Fruit fly (Drosophila melanogaster) whole organism, embryonic: ENCODE measurements around the gene Orct2.

Experiments used
- Abd-B ChIP-seq: fragments of 200-800 bp; sonication (Bioruptor generic); optimal IDR thresholded peaks from 2 replicates; lab custom pipeline; 2018; ENCODE audit warnings: missing biosample characterization, mild to moderate bottlenecking, missing genetic modification characterization, moderate library complexity
- CG10274 ChIP-seq: fragments of 200-800 bp; sonication (Bioruptor generic); optimal IDR thresholded peaks from 3 replicates; lab custom pipeline; 2017; ENCODE audit warnings: missing biosample characterization, mild to moderate bottlenecking, missing genetic modification characterization
- CG10321 ChIP-seq: fragments of 200-800 bp; sonication (Bioruptor generic); IDR thresholded peaks from 2 replicates; pipeline ENCODE4 v1.3.6; 2022; ENCODE audit warnings: missing biosample characterization, missing genetic modification characterization
- CG10366 ChIP-seq: fragments of 200-800 bp; sonication (Bioruptor generic); IDR thresholded peaks from 2 replicates; pipeline ENCODE4 v1.3.6; 2022; ENCODE audit warnings: missing biosample characterization, missing genetic modification characterization
- CG10543 ChIP-seq: fragments of 200-800 bp; sonication (Bioruptor generic); optimal IDR thresholded peaks from 3 replicates; lab custom pipeline; 2017; ENCODE audit warnings: missing biosample characterization, mild to moderate bottlenecking, missing genetic modification characterization, moderate library complexity
- CG10565 ChIP-seq: fragments of 200-800 bp; sonication (Bioruptor generic); optimal IDR thresholded peaks from 3 replicates; lab custom pipeline; 2016; ENCODE audit warnings: missing biosample characterization, mild to moderate bottlenecking, missing genetic modification characterization
- CG11504 ChIP-seq: fragments of 200-800 bp; sonication (Bioruptor generic); optimal IDR thresholded peaks from 3 replicates; lab custom pipeline; 2019; ENCODE audit warnings: missing biosample characterization, mild to moderate bottlenecking, missing genetic modification characterization, moderate library complexity
- CG12219 ChIP-seq: fragments of 200-800 bp; sonication (Bioruptor generic); optimal IDR thresholded peaks from 3 replicates; lab custom pipeline; 2018; ENCODE audit warnings: missing biosample characterization, mild to moderate bottlenecking, missing genetic modification characterization
- CG14710 ChIP-seq: fragments of 200-800 bp; sonication (Bioruptor generic); optimal IDR thresholded peaks from 3 replicates; lab custom pipeline; 2019; ENCODE audit warnings: missing biosample characterization, mild to moderate bottlenecking, missing genetic modification characterization, moderate library complexity
- CG1792 ChIP-seq: fragments of 200-800 bp; sonication (Bioruptor generic); optimal IDR thresholded peaks from 2 replicates; lab custom pipeline; 2016; ENCODE audit warnings: missing biosample characterization, missing genetic modification characterization
- CG2116 ChIP-seq: fragments of 200-800 bp; sonication (Bioruptor generic); optimal IDR thresholded peaks from 3 replicates; lab custom pipeline; 2018; ENCODE audit warnings: missing biosample characterization, mild to moderate bottlenecking, missing genetic modification characterization
- CG30020 ChIP-seq: fragments of 200-800 bp; optimal IDR thresholded peaks from 2 replicates; lab custom pipeline; 2019; ENCODE audit warnings: missing biosample characterization, mild to moderate bottlenecking, missing genetic modification characterization, moderate library complexity
- CG31224 ChIP-seq: fragments of 200-800 bp; sonication (Bioruptor generic); IDR thresholded peaks from 2 replicates; pipeline ENCODE4 v1.3.6; 2022; ENCODE audit warnings: missing biosample characterization, missing genetic modification characterization
- CG31441 ChIP-seq: fragments of 200-800 bp; sonication (Bioruptor generic); IDR thresholded peaks from 2 replicates; pipeline ENCODE4 v1.3.6; 2022; ENCODE audit warnings: missing biosample characterization, missing genetic modification characterization
- CG32532 ChIP-seq: fragments of 200-800 bp; sonication (Bioruptor generic); IDR thresholded peaks from 2 replicates; pipeline ENCODE4 v1.3.6; 2022; ENCODE audit warnings: missing biosample characterization, missing genetic modification characterization
- CG3407 ChIP-seq: fragments of 200-800 bp; sonication (Bioruptor generic); optimal IDR thresholded peaks from 2 replicates; lab custom pipeline; 2018; ENCODE audit warnings: missing biosample characterization, mild to moderate bottlenecking, missing genetic modification characterization
- CG34224 ChIP-seq: fragments of 200-800 bp; sonication (Bioruptor generic); IDR thresholded peaks from 3 replicates; pipeline ENCODE4 v1.3.6; 2022; ENCODE audit warnings: missing biosample characterization, missing genetic modification characterization; ENCODE audit not compliant: partially characterized antibody
- CG4404 ChIP-seq: fragments of 200-800 bp; sonication (Bioruptor generic); IDR thresholded peaks from 2 replicates; pipeline ENCODE4 v1.3.6; 2022; ENCODE audit warnings: missing biosample characterization, missing genetic modification characterization
- CG4730 ChIP-seq: fragments of 200-800 bp; sonication (Bioruptor generic); IDR thresholded peaks from 2 replicates; pipeline ENCODE4 v1.3.6; 2022; ENCODE audit warnings: missing biosample characterization, missing genetic modification characterization
- CG6175 ChIP-seq: fragments of 200-800 bp; sonication (Bioruptor generic); IDR thresholded peaks from 3 replicates; pipeline ENCODE4 v1.3.6; 2022; ENCODE audit warnings: missing biosample characterization, missing genetic modification characterization
- CG6689 ChIP-seq: fragments of 200-800 bp; sonication (Bioruptor generic); IDR thresholded peaks from 2 replicates; pipeline ENCODE4 v1.3.6; 2022; ENCODE audit warnings: missing biosample characterization, missing genetic modification characterization
- CG7556 ChIP-seq: fragments of 200-800 bp; sonication (Bioruptor generic); optimal IDR thresholded peaks from 2 replicates; lab custom pipeline; 2017; ENCODE audit warnings: missing biosample characterization, mild to moderate bottlenecking, missing genetic modification characterization
- CG7839 ChIP-seq: fragments of 200-800 bp; sonication (Bioruptor generic); optimal IDR thresholded peaks from 3 replicates; lab custom pipeline; 2018; ENCODE audit warnings: missing biosample characterization, mild to moderate bottlenecking, missing genetic modification characterization, moderate library complexity
- D19A ChIP-seq: fragments of 200-800 bp; optimal IDR thresholded peaks from 3 replicates; lab custom pipeline; 2019; ENCODE audit warnings: missing biosample characterization, mild to moderate bottlenecking, missing genetic modification characterization, moderate library complexity
- Doc3 ChIP-seq: fragments of 200-800 bp; sonication (Bioruptor generic); IDR thresholded peaks from 3 replicates; pipeline ENCODE4 v1.3.6; 2022; ENCODE audit warnings: missing biosample characterization, missing genetic modification characterization; ENCODE audit not compliant: partially characterized antibody
- H15 ChIP-seq: fragments of 200-800 bp; sonication (Bioruptor generic); IDR thresholded peaks from 3 replicates; pipeline ENCODE4 v1.3.6; 2022; ENCODE audit warnings: missing biosample characterization, missing genetic modification characterization
- HLH3B ChIP-seq: fragments of 200-800 bp; sonication (Bioruptor generic); IDR thresholded peaks from 2 replicates; pipeline ENCODE4 v1.3.6; 2022; ENCODE audit warnings: missing biosample characterization, missing genetic modification characterization
- Hand ChIP-seq: fragments of 200-800 bp; sonication (Bioruptor generic); optimal IDR thresholded peaks from 2 replicates; lab custom pipeline; 2017; ENCODE audit warnings: mild to moderate bottlenecking, missing biosample characterization, missing genetic modification reagents, missing genetic modification characterization
- Hmx ChIP-seq: fragments of 200-800 bp; sonication (Bioruptor generic); optimal IDR thresholded peaks from 2 replicates; lab custom pipeline; 2016; ENCODE audit warnings: missing biosample characterization, missing genetic modification characterization
- Mrtf ChIP-seq: fragments of 200-800 bp; sonication (Bioruptor generic); IDR thresholded peaks from 3 replicates; pipeline ENCODE4 v1.3.6; 2022; ENCODE audit warnings: missing biosample characterization, missing genetic modification characterization
- Rfx ChIP-seq: fragments of 200-800 bp; sonication (Bioruptor generic); IDR thresholded peaks from 2 replicates; pipeline ENCODE4 v1.3.6; 2022; ENCODE audit warnings: missing biosample characterization, missing genetic modification characterization
- Sox100B ChIP-seq: fragments of 200-800 bp; sonication (Bioruptor generic); optimal IDR thresholded peaks from 3 replicates; lab custom pipeline; 2018; ENCODE audit warnings: missing biosample characterization, mild to moderate bottlenecking, missing genetic modification characterization
- ash1 ChIP-seq: fragments of 200-800 bp; sonication (Bioruptor generic); optimal IDR thresholded peaks from 2 replicates; lab custom pipeline; 2018; ENCODE audit warnings: missing biosample characterization, mild to moderate bottlenecking, missing genetic modification characterization
- bab2 ChIP-seq: fragments of 200-800 bp; sonication (Bioruptor generic); optimal IDR thresholded peaks from 2 replicates; lab custom pipeline; 2016; ENCODE audit warnings: missing biosample characterization, missing genetic modification characterization
- br ChIP-seq: fragments of >200 bp; optimal IDR thresholded peaks from 2 replicates; lab custom pipeline; 2017
- dan ChIP-seq: fragments of 200-800 bp; sonication (Bioruptor generic); IDR thresholded peaks from 2 replicates; pipeline ENCODE4 v1.3.6; 2022; ENCODE audit warnings: missing biosample characterization, missing genetic modification characterization
- gcm ChIP-seq: fragments of 200-800 bp; sonication (Bioruptor generic); optimal IDR thresholded peaks from 2 replicates; lab custom pipeline; 2019; ENCODE audit warnings: missing biosample characterization, mild to moderate bottlenecking, missing genetic modification characterization, moderate library complexity
- grau ChIP-seq: fragments of 200-800 bp; optimal IDR thresholded peaks from 3 replicates; lab custom pipeline; 2019; ENCODE audit warnings: missing biosample characterization, mild to moderate bottlenecking, missing genetic modification characterization, moderate library complexity
- hb ChIP-seq: fragments of 200-800 bp; sonication (Bioruptor generic); IDR thresholded peaks from 3 replicates; pipeline ENCODE4 v1.3.6; 2022; ENCODE audit warnings: missing biosample characterization, missing genetic modification characterization; ENCODE audit not compliant: partially characterized antibody
- insv ChIP-seq, 2 experiments: fragments of 200-800 bp; sonication (Bioruptor generic); optimal IDR thresholded peaks; 3 replicates each; lab custom pipeline; 2016 to 2018; ENCODE audit warnings: missing biosample characterization in 2 of 2, missing genetic modification characterization in 2 of 2
- kay ChIP-seq: fragments of 200-800 bp; sonication (Bioruptor generic); optimal IDR thresholded peaks from 2 replicates; lab custom pipeline; 2016; ENCODE audit warnings: missing biosample characterization, missing genetic modification characterization
- lbe ChIP-seq: fragments of 200-800 bp; sonication (Bioruptor generic); optimal IDR thresholded peaks from 2 replicates; lab custom pipeline; 2016; ENCODE audit warnings: missing biosample characterization, mild to moderate bottlenecking, missing genetic modification characterization
- lola ChIP-seq, 3 experiments: fragments of >200 bp in 2 of 3; fragments of 200-800 bp in 1 of 3; sonication (Bioruptor generic) in 1 of 3; optimal IDR thresholded peaks; 2 replicates each; lab custom pipeline; 2017 to 2019; ENCODE audit warnings: missing biosample characterization in 3 of 3, missing genetic modification characterization in 3 of 3, mild to moderate bottlenecking in 1 of 3, moderate library complexity in 1 of 3
- oc ChIP-seq: fragments of 200-800 bp; sonication (Bioruptor generic); optimal IDR thresholded peaks from 2 replicates; lab custom pipeline; 2018; ENCODE audit warnings: missing biosample characterization, mild to moderate bottlenecking, missing genetic modification characterization, moderate library complexity
- odd ChIP-seq: fragments of 200-800 bp; sonication (Bioruptor generic); optimal IDR thresholded peaks from 2 replicates; lab custom pipeline; 2017; ENCODE audit warnings: missing biosample characterization, mild to moderate bottlenecking, missing genetic modification characterization
- phol ChIP-seq: fragments of 200-800 bp; sonication (Bioruptor generic); optimal IDR thresholded peaks from 3 replicates; lab custom pipeline; 2018; ENCODE audit warnings: missing biosample characterization, mild to moderate bottlenecking, missing genetic modification characterization, moderate library complexity
- pita ChIP-seq: fragments of 200-800 bp; sonication (Bioruptor generic); optimal IDR thresholded peaks from 2 replicates; lab custom pipeline; 2017; ENCODE audit warnings: missing biosample characterization, mild to moderate bottlenecking, missing genetic modification characterization
- ranshi ChIP-seq: fragments of 200-800 bp; sonication (Bioruptor generic); IDR thresholded peaks from 2 replicates; pipeline ENCODE4 v1.3.6; 2022; ENCODE audit warnings: missing biosample characterization, missing genetic modification characterization
- sim ChIP-seq: fragments of 200-800 bp; sonication (Bioruptor generic); IDR thresholded peaks from 2 replicates; pipeline ENCODE4 v1.3.6; 2022; ENCODE audit warnings: missing biosample characterization, missing genetic modification characterization
- toy ChIP-seq: fragments of 200-800 bp; sonication (Bioruptor generic); IDR thresholded peaks from 2 replicates; pipeline ENCODE4 v1.3.6; 2022; ENCODE audit warnings: missing biosample characterization, missing genetic modification characterization
- unpg ChIP-seq: fragments of 200-800 bp; sonication (Bioruptor generic); optimal IDR thresholded peaks from 3 replicates; lab custom pipeline; 2018; ENCODE audit warnings: missing biosample characterization, mild to moderate bottlenecking, missing genetic modification characterization, moderate library complexity

Orct2 gene

dm6 chr3R:24252494-24252893 lies 20.3 kb upstream of the Orct2 start, which contains the start of gene beta-PheRS (continued):
- peak; percentile 0 for TF ChIP-seq CG1792 (GFP tag; lab: Kevin White, UChicago)
- no peak for TF ChIP-seq Abd-B
- no peak; the same call in 2 of the 3 replicates for TF ChIP-seq H15 (GFP tag; lab: Robert Waterston, UW)
- no peak for TF ChIP-seq CG10565 (GFP tag; lab: Kevin White, UChicago)
- peak; percentile 48; the same call in 1 of the 3 replicates for TF ChIP-seq Mrtf (GFP tag; lab: Robert Waterston, UW)
- peak; percentile 78 for TF ChIP-seq CG32532 (GFP tag; lab: Robert Waterston, UW)
- TF ChIP-seq lbe (GFP tag; lab: Kevin White, UChicago) = peak; percentile 4
- peak in 1 of 2 experiments; percentile 42 for TF ChIP-seq insv (GFP tag; optimal IDR thresholded peaks at IDR 0.05; lab: Kevin White, UChicago)
- TF ChIP-seq gcm (GFP tag; lab: Kevin White, UChicago) = no peak
- TF ChIP-seq D19A (tag; lab: Kevin White, UChicago) = no peak
- TF ChIP-seq dan (GFP tag; lab: Robert Waterston, UW) = no peak
- TF ChIP-seq HLH3B (GFP tag; lab: Robert Waterston, UW) = peak; percentile 42; the same call in 1 of the 2 replicates
- TF ChIP-seq phol = peak; percentile 68
- TF ChIP-seq oc (tag; lab: Kevin White, UChicago) = no peak
- TF ChIP-seq CG12219 (GFP tag; lab: Kevin White, UChicago) = no peak
- TF ChIP-seq CG2116 (GFP tag; lab: Kevin White, UChicago) = peak; percentile 49
- peak; percentile 44 for TF ChIP-seq bab2 (GFP tag; lab: Kevin White, UChicago)
- TF ChIP-seq Rfx = peak; percentile 86
- TF ChIP-seq CG10543 = no peak
- TF ChIP-seq br (lab: Kevin White, UChicago) = no peak
- no peak for TF ChIP-seq grau (tag; lab: Kevin White, UChicago)
- no peak for TF ChIP-seq CG4730 (GFP tag; lab: Robert Waterston, UW)
- peak; percentile 19; the same call in 1 of the 2 replicates for TF ChIP-seq CG10321 (GFP tag; lab: Robert Waterston, UW)
- TF ChIP-seq CG31224 = no peak
- peak; percentile 97 for TF ChIP-seq ranshi (GFP tag; lab: Robert Waterston, UW)
- TF ChIP-seq CG34224 (GFP tag; lab: Robert Waterston, UW) = peak; percentile 91
- TF ChIP-seq CG6689 (GFP tag; lab: Robert Waterston, UW) = peak; percentile 36; the same call in 1 of the 2 replicates
- no peak for TF ChIP-seq Hand
- TF ChIP-seq CG7839 (tag; lab: Kevin White, UChicago) = no peak
- TF ChIP-seq CG14710 = peak; percentile 95
- TF ChIP-seq kay = peak; percentile 41
- no peak for TF ChIP-seq CG10274
- TF ChIP-seq Hmx = no peak
- TF ChIP-seq CG10366 (GFP tag; lab: Robert Waterston, UW) = peak; percentile 38; the same call in 1 of the 2 replicates
- TF ChIP-seq odd (GFP tag; lab: Kevin White, UChicago) = no peak
- TF ChIP-seq lola (GFP tag; optimal IDR thresholded peaks at IDR 0.05; lab: Kevin White, UChicago) = peak in 1 of 3 experiments; percentile 7
- no peak for TF ChIP-seq CG4404
- TF ChIP-seq CG31441 (GFP tag; lab: Robert Waterston, UW) = no peak
- peak; percentile 92 for TF ChIP-seq CG30020
- no peak for TF ChIP-seq toy
- no peak for TF ChIP-seq CG7556
- TF ChIP-seq hb (GFP tag; lab: Robert Waterston, UW) = peak; percentile 78
- TF ChIP-seq CG3407 (GFP tag; lab: Kevin White, UChicago) = no peak
- no peak for TF ChIP-seq unpg (GFP tag; lab: Kevin White, UChicago)
- TF ChIP-seq CG11504 (tag; lab: Kevin White, UChicago) = no peak
- peak; percentile 12 for TF ChIP-seq ash1 (GFP tag; lab: Kevin White, UChicago)
- no peak for TF ChIP-seq sim
- TF ChIP-seq Doc3 = peak; percentile 81
- TF ChIP-seq Sox100B (GFP tag; lab: Kevin White, UChicago) = no peak
- TF ChIP-seq CG6175 (GFP tag; lab: Robert Waterston, UW) = 0 out of 3 replicates have a peak, but pooled peaks have one; percentile 14
- TF ChIP-seq pita = no peak
